Fruit fly (Drosophila melanogaster) whole organism, embryonic: ENCODE measurements around the gene CG14309.

Experiments used
- Awh ChIP-seq: fragments of 200-800 bp; sonication (Bioruptor generic); IDR thresholded peaks from 2 replicates; pipeline ENCODE4, ENCODE4 v1.3.6; 2022; ENCODE audit warnings: missing biosample characterization, missing genetic modification characterization
- Blimp-1 ChIP-seq: fragments of 200-800 bp; sonication (Bioruptor generic); optimal IDR thresholded peaks from 3 replicates; lab custom pipeline; 2018; ENCODE audit warnings: missing biosample characterization, missing genetic modification characterization, mild to moderate bottlenecking, moderate library complexity, missing genetic modification reagents
- BtbVII ChIP-seq: fragments of 200-800 bp; sonication (Bioruptor generic); optimal IDR thresholded peaks from 3 replicates; lab custom pipeline; 2017; ENCODE audit warnings: missing biosample characterization, mild to moderate bottlenecking, missing genetic modification characterization
- CG10431 ChIP-seq: fragments of 200-800 bp; sonication (Bioruptor generic); optimal IDR thresholded peaks from 3 replicates; lab custom pipeline; 2018; ENCODE audit warnings: missing biosample characterization, mild to moderate bottlenecking, missing genetic modification characterization
- CG12236 ChIP-seq: fragments of 200-800 bp; sonication (Bioruptor generic); optimal IDR thresholded peaks from 2 replicates; lab custom pipeline; 2016; ENCODE audit warnings: missing biosample characterization, missing genetic modification characterization
- CG12391 ChIP-seq: fragments of 200-800 bp; sonication (Bioruptor generic); optimal IDR thresholded peaks from 3 replicates; lab custom pipeline; 2018; ENCODE audit warnings: missing biosample characterization, mild to moderate bottlenecking, missing genetic modification characterization, moderate library complexity
- CG13287 ChIP-seq: fragments of 200-800 bp; sonication (Bioruptor generic); IDR thresholded peaks from 2 replicates; pipeline ENCODE4 v1.3.6; 2022; ENCODE audit warnings: missing biosample characterization, missing genetic modification characterization; ENCODE audit not compliant: partially characterized antibody
- CG13296 ChIP-seq: fragments of 200-800 bp; sonication (Bioruptor generic); optimal IDR thresholded peaks from 3 replicates; lab custom pipeline; 2018; ENCODE audit warnings: missing biosample characterization, mild to moderate bottlenecking, missing genetic modification characterization
- CG15011 ChIP-seq: fragments of 200-800 bp; sonication (Bioruptor generic); optimal IDR thresholded peaks from 3 replicates; lab custom pipeline; 2018; ENCODE audit warnings: missing biosample characterization, mild to moderate bottlenecking, missing genetic modification characterization
- CG15073 ChIP-seq: fragments of 200-800 bp; sonication (Bioruptor generic); optimal IDR thresholded peaks from 2 replicates; lab custom pipeline; 2016; ENCODE audit warnings: missing biosample characterization, missing genetic modification characterization
- CG15696 ChIP-seq: fragments of 200-800 bp; sonication (Bioruptor generic); optimal IDR thresholded peaks from 2 replicates; lab custom pipeline; 2019; ENCODE audit warnings: missing biosample characterization, mild to moderate bottlenecking, missing genetic modification characterization, moderate library complexity
- CG17186 ChIP-seq: fragments of 200-800 bp; sonication (Bioruptor generic); optimal IDR thresholded peaks from 3 replicates; lab custom pipeline; 2017; ENCODE audit warnings: missing biosample characterization, missing genetic modification reagents, missing genetic modification characterization
- CG17612 ChIP-seq: fragments of 200-800 bp; sonication (Bioruptor generic); IDR thresholded peaks from 2 replicates; pipeline ENCODE4 v1.3.6; 2022; ENCODE audit warnings: missing biosample characterization, missing genetic modification characterization
- CG30020 ChIP-seq: fragments of 200-800 bp; optimal IDR thresholded peaks from 2 replicates; lab custom pipeline; 2019; ENCODE audit warnings: missing biosample characterization, mild to moderate bottlenecking, missing genetic modification characterization, moderate library complexity
- CG32772 ChIP-seq: fragments of 200-800 bp; sonication (Bioruptor generic); IDR thresholded peaks from 2 replicates; pipeline ENCODE4 v1.3.6; 2022; ENCODE audit warnings: missing biosample characterization, missing genetic modification characterization
- CG4328 ChIP-seq: fragments of 200-800 bp; sonication (Bioruptor generic); optimal IDR thresholded peaks from 3 replicates; lab custom pipeline; 2017; ENCODE audit warnings: missing biosample characterization, missing genetic modification reagents, missing genetic modification characterization
- CG7357 ChIP-seq: fragments of 200-800 bp; sonication (Bioruptor generic); IDR thresholded peaks from 3 replicates; pipeline ENCODE4 v1.3.6; 2022; ENCODE audit warnings: missing biosample characterization, missing genetic modification characterization
- CTCF ChIP-seq: fragments of 200-800 bp; sonication (Bioruptor generic); optimal IDR thresholded peaks from 2 replicates; lab custom pipeline; 2017; ENCODE audit warnings: missing biosample characterization, mild to moderate bottlenecking, missing genetic modification characterization, moderate library complexity
- Camta ChIP-seq: fragments of 200-800 bp; sonication (Bioruptor generic); optimal IDR thresholded peaks from 2 replicates; lab custom pipeline; 2016; ENCODE audit warnings: missing biosample characterization, missing genetic modification characterization
- CrebB ChIP-seq: fragments of 200-800 bp; sonication (Bioruptor generic); optimal IDR thresholded peaks from 3 replicates; lab custom pipeline; 2018; ENCODE audit warnings: missing biosample characterization, mild to moderate bottlenecking, missing genetic modification characterization
- Dip2 ChIP-seq: fragments of 200-800 bp; sonication (Bioruptor generic); IDR thresholded peaks from 2 replicates; pipeline ENCODE4 v1.3.6; 2022; ENCODE audit warnings: missing biosample characterization, missing genetic modification characterization
- Doc2 ChIP-seq: fragments of 200-800 bp; sonication (Bioruptor generic); IDR thresholded peaks from 2 replicates; pipeline ENCODE4 v1.3.6; 2022; ENCODE audit warnings: missing biosample characterization, missing genetic modification characterization
- E2f2 ChIP-seq: fragments of 200-800 bp; sonication (Bioruptor generic); IDR thresholded peaks from 2 replicates; pipeline ENCODE4 v1.3.6; 2022; ENCODE audit warnings: missing biosample characterization, missing genetic modification characterization
- Fer3 ChIP-seq: fragments of 200-800 bp; sonication (Bioruptor generic); optimal IDR thresholded peaks from 2 replicates; lab custom pipeline; 2018; ENCODE audit warnings: missing biosample characterization, mild to moderate bottlenecking, missing genetic modification characterization, moderate library complexity
- GATAe ChIP-seq: fragments of 200-800 bp; sonication (Bioruptor generic); conservative IDR thresholded peaks from 2 replicates; pipeline ENCODE4 v1.3.6; 2022; ENCODE audit warnings: missing biosample characterization, missing genetic modification characterization
- Lim3 ChIP-seq: fragments of 200-800 bp; sonication (Bioruptor generic); IDR thresholded peaks from 2 replicates; pipeline ENCODE4 v1.3.6; 2022; ENCODE audit warnings: missing biosample characterization, missing genetic modification characterization
- MBD-R2 ChIP-seq: fragments of 200-800 bp; sonication (Bioruptor generic); IDR thresholded peaks from 2 replicates; pipeline ENCODE4 v1.3.6; 2022; ENCODE audit warnings: missing biosample characterization, missing genetic modification characterization
- NfI ChIP-seq: fragments of 200-800 bp; sonication (Bioruptor generic); optimal IDR thresholded peaks from 3 replicates; lab custom pipeline; 2018; ENCODE audit warnings: missing biosample characterization, mild to moderate bottlenecking, missing genetic modification characterization, moderate library complexity
- Opbp ChIP-seq: fragments of 200-800 bp; sonication (Bioruptor generic); IDR thresholded peaks from 3 replicates; pipeline ENCODE4 v1.3.6; 2022; ENCODE audit warnings: missing biosample characterization, missing genetic modification characterization; ENCODE audit not compliant: partially characterized antibody
- Rx ChIP-seq: fragments of 200-800 bp; sonication (Bioruptor generic); IDR thresholded peaks from 2 replicates; pipeline ENCODE4 v1.3.6; 2022; ENCODE audit warnings: missing biosample characterization, missing genetic modification characterization
- Side ChIP-seq: fragments of 200-800 bp; sonication (Bioruptor generic); optimal IDR thresholded peaks from 2 replicates; lab custom pipeline; 2016; ENCODE audit warnings: missing biosample characterization, missing genetic modification characterization
- Stat92E ChIP-seq, 3 experiments: fragments of >200 bp in 2 of 3; fragments of 200-800 bp in 1 of 3; sonication (Bioruptor generic) in 1 of 3; optimal IDR thresholded peaks; 2 replicates each; lab custom pipeline; 2017 to 2019; ENCODE audit warnings: missing biosample characterization in 3 of 3, missing genetic modification characterization in 3 of 3, mild to moderate bottlenecking in 1 of 3, moderate library complexity in 1 of 3
- Taf1 ChIP-seq: fragments of 200-800 bp; sonication (Bioruptor generic); IDR thresholded peaks from 2 replicates; pipeline ENCODE4 v1.3.6; 2022; ENCODE audit warnings: missing biosample characterization, missing genetic modification characterization
- ase ChIP-seq: fragments of 200-800 bp; sonication (Bioruptor generic); IDR thresholded peaks from 3 replicates; pipeline ENCODE4 v1.3.6; 2022; ENCODE audit warnings: missing biosample characterization, missing genetic modification characterization
- ato ChIP-seq: fragments of 200-800 bp; sonication (Bioruptor generic); IDR thresholded peaks from 2 replicates; pipeline ENCODE4 v1.3.6; 2022; ENCODE audit warnings: missing biosample characterization, missing genetic modification characterization; ENCODE audit not compliant: partially characterized antibody
- bab2 ChIP-seq: fragments of 200-800 bp; sonication (Bioruptor generic); optimal IDR thresholded peaks from 2 replicates; lab custom pipeline; 2016; ENCODE audit warnings: missing biosample characterization, missing genetic modification characterization
- caup ChIP-seq: fragments of 200-800 bp; sonication (Bioruptor generic); optimal IDR thresholded peaks from 3 replicates; lab custom pipeline; 2017; ENCODE audit warnings: missing biosample characterization, mild to moderate bottlenecking, missing genetic modification characterization, moderate library complexity; ENCODE audit not compliant: severe bottlenecking
- chn ChIP-seq: fragments of 200-800 bp; sonication (Bioruptor generic); optimal IDR thresholded peaks from 2 replicates; lab custom pipeline; 2016; ENCODE audit warnings: missing biosample characterization, missing genetic modification characterization
- dimm ChIP-seq: fragments of 200-800 bp; sonication (Bioruptor generic); IDR thresholded peaks from 2 replicates; pipeline ENCODE4 v1.3.6; 2022; ENCODE audit warnings: missing biosample characterization, missing genetic modification characterization
- dysf ChIP-seq: fragments of 200-800 bp; sonication (Bioruptor generic); IDR thresholded peaks from 3 replicates; pipeline ENCODE4 v1.3.6; 2022; ENCODE audit warnings: missing biosample characterization, missing genetic modification characterization
- gsb ChIP-seq: fragments of 200-800 bp; sonication (Bioruptor generic); IDR thresholded peaks from 2 replicates; pipeline ENCODE4 v1.3.6; 2022; ENCODE audit warnings: missing biosample characterization, missing genetic modification characterization
- lilli ChIP-seq: fragments of 200-800 bp; sonication (Bioruptor generic); optimal IDR thresholded peaks from 3 replicates; lab custom pipeline; 2016; ENCODE audit warnings: missing biosample characterization, missing genetic modification characterization
- lov ChIP-seq, 2 experiments: fragments of 200-800 bp in 1 of 2; fragments of >200 bp in 1 of 2; sonication (Bioruptor generic) in 1 of 2; IDR thresholded peaks in 1 of 2; optimal IDR thresholded peaks in 1 of 2; 2 replicates in 1 of 2; 3 replicates in 1 of 2; pipeline versions ENCODE4 v1.3.6 to Lab custom; 2017 to 2022; ENCODE audit warnings: missing biosample characterization in 1 of 2, missing genetic modification characterization in 1 of 2
- phol ChIP-seq: fragments of 200-800 bp; sonication (Bioruptor generic); optimal IDR thresholded peaks from 3 replicates; lab custom pipeline; 2018; ENCODE audit warnings: missing biosample characterization, mild to moderate bottlenecking, missing genetic modification characterization, moderate library complexity
- ranshi ChIP-seq: fragments of 200-800 bp; sonication (Bioruptor generic); IDR thresholded peaks from 2 replicates; pipeline ENCODE4 v1.3.6; 2022; ENCODE audit warnings: missing biosample characterization, missing genetic modification characterization
- sens-2 ChIP-seq: fragments of 200-800 bp; sonication (Bioruptor generic); IDR thresholded peaks from 2 replicates; pipeline ENCODE4 v1.3.6; 2022; ENCODE audit warnings: missing biosample characterization, missing genetic modification characterization
- seq ChIP-seq: fragments of 200-800 bp; sonication (Bioruptor generic); IDR thresholded peaks from 2 replicates; pipeline ENCODE4 v1.3.6; 2022; ENCODE audit warnings: missing biosample characterization, missing genetic modification characterization
- shn ChIP-seq: fragments of 200-800 bp; sonication (Bioruptor generic); optimal IDR thresholded peaks from 3 replicates; lab custom pipeline; 2016; ENCODE audit warnings: missing biosample characterization, missing genetic modification characterization
- slou ChIP-seq: fragments of 200-800 bp; sonication (Bioruptor generic); optimal IDR thresholded peaks from 3 replicates; lab custom pipeline; 2016; ENCODE audit warnings: missing biosample characterization, missing genetic modification characterization
- toy ChIP-seq: fragments of 200-800 bp; sonication (Bioruptor generic); IDR thresholded peaks from 2 replicates; pipeline ENCODE4 v1.3.6; 2022; ENCODE audit warnings: missing biosample characterization, missing genetic modification characterization
- wdn ChIP-seq: fragments of 200-800 bp; sonication (Bioruptor generic); IDR thresholded peaks from 2 replicates; pipeline ENCODE4 v1.3.6; 2022; ENCODE audit warnings: missing biosample characterization, missing genetic modification characterization

Gene CG14309

dm6 chr3R:18404713-18405112, 19.8 kb upstream of the CG14309 start, which contains the start of gene CG7685 (continued):
- TF ChIP-seq ato (GFP tag; lab: Robert Waterston, UW): no peak
- TF ChIP-seq Lim3 (GFP tag; lab: Robert Waterston, UW): no peak
- no peak for TF ChIP-seq ase (GFP tag; lab: Robert Waterston, UW)
- peak; percentile 50 for TF ChIP-seq phol (tag; lab: Kevin White, UChicago)
- peak; percentile 68 for TF ChIP-seq NfI
- peak; percentile 50; the same call in 1 of the 3 replicates for TF ChIP-seq dysf (GFP tag; lab: Robert Waterston, UW)
- peak; percentile 12 for TF ChIP-seq CTCF (GFP tag; lab: Kevin White, UChicago)
- TF ChIP-seq lilli (GFP tag; lab: Kevin White, UChicago): peak; percentile 82
- peak; percentile 55 for TF ChIP-seq CG4328
- 0 out of 2 replicates have a peak, but pooled peaks have one; percentile 8 for TF ChIP-seq Taf1 (GFP tag; lab: Robert Waterston, UW)
- no peak for TF ChIP-seq seq (GFP tag; lab: Robert Waterston, UW)
- TF ChIP-seq bab2 (GFP tag; lab: Kevin White, UChicago): peak; percentile 71
- peak; percentile 31 for TF ChIP-seq BtbVII (GFP tag; lab: Kevin White, UChicago)
- no peak for TF ChIP-seq CG17612 (GFP tag; lab: Robert Waterston, UW)
- no peak for TF ChIP-seq CG15011
- TF ChIP-seq Fer3 (tag; lab: Kevin White, UChicago): peak; percentile 72
- TF ChIP-seq CG12391 (tag; lab: Kevin White, UChicago): peak; percentile 77
- TF ChIP-seq sens-2 (GFP tag; lab: Robert Waterston, UW): no peak
- peak; percentile 64 for TF ChIP-seq chn (GFP tag; lab: Kevin White, UChicago)
- peak; percentile 38 for TF ChIP-seq Blimp-1 (GFP tag; lab: Kevin White, UChicago)
- TF ChIP-seq Side (GFP tag; lab: Kevin White, UChicago): peak; percentile 62
- no peak for TF ChIP-seq lov (optimal IDR thresholded peaks at IDR 0.05; lab: Kevin White, UChicago)
- TF ChIP-seq lov (GFP tag; IDR thresholded peaks at IDR 0.05; lab: Robert Waterston, UW): no peak
- TF ChIP-seq wdn (GFP tag; lab: Robert Waterston, UW): no peak
- TF ChIP-seq shn: peak; percentile 34
- no peak for TF ChIP-seq toy (GFP tag; lab: Robert Waterston, UW)
- peak; percentile 92 for TF ChIP-seq MBD-R2 (GFP tag; lab: Robert Waterston, UW)
- TF ChIP-seq CG15073 (GFP tag; lab: Kevin White, UChicago): no peak
- peak; percentile 77 for TF ChIP-seq CG13296 (GFP tag; lab: Kevin White, UChicago)
- peak; percentile 9 for TF ChIP-seq CG17186
- TF ChIP-seq Opbp (GFP tag; lab: Robert Waterston, UW): 0 out of 3 replicates have a peak, but pooled peaks have one; percentile 6
- TF ChIP-seq Rx: no peak
- TF ChIP-seq ranshi (GFP tag; lab: Robert Waterston, UW): peak; percentile 43; the same call in 1 of the 2 replicates
- no peak for TF ChIP-seq slou (GFP tag; lab: Kevin White, UChicago)
- TF ChIP-seq CG15696 (tag; lab: Kevin White, UChicago): peak; percentile 55
- no peak for TF ChIP-seq Doc2 (GFP tag; lab: Robert Waterston, UW)
- TF ChIP-seq dimm (GFP tag; lab: Robert Waterston, UW): no peak
- TF ChIP-seq E2f2 (GFP tag; lab: Robert Waterston, UW): peak; percentile 83
- peak; percentile 74 for TF ChIP-seq caup (GFP tag; lab: Kevin White, UChicago)
- peak; percentile 55 for TF ChIP-seq CG13287
- TF ChIP-seq CrebB (tag; lab: Kevin White, UChicago): peak; percentile 34
- TF ChIP-seq GATAe (GFP tag; lab: Robert Waterston, UW): no peak
- no peak for TF ChIP-seq CG32772 (GFP tag; lab: Robert Waterston, UW)
- TF ChIP-seq Camta (GFP tag; lab: Kevin White, UChicago): peak; percentile 48
- TF ChIP-seq Dip2 (GFP tag; lab: Robert Waterston, UW): no peak
- TF ChIP-seq Awh: 0 out of 2 replicates have a peak, but pooled peaks have one; percentile 23
- TF ChIP-seq CG7357 (GFP tag; lab: Robert Waterston, UW): no peak
- TF ChIP-seq CG12236 (GFP tag; lab: Kevin White, UChicago): no peak
- TF ChIP-seq gsb: no peak
- TF ChIP-seq CG30020: peak; percentile 32
- TF ChIP-seq CG10431: peak; percentile 8
- TF ChIP-seq Stat92E (GFP tag; optimal IDR thresholded peaks at IDR 0.05; lab: Kevin White, UChicago): no peak
